Fruit fly (Drosophila melanogaster) whole organism, embryonic: Measurements from ENCODE around the gene Naxd.

Experiments used
- Bgb ChIP-seq: fragments of 200-800 bp; sonication (Bioruptor generic); IDR thresholded peaks from 2 replicates; pipeline ENCODE4 v1.3.6; 2022; ENCODE audit warnings: missing biosample characterization, missing genetic modification characterization; ENCODE audit not compliant: partially characterized antibody
- CG11456 ChIP-seq: fragments of 200-800 bp; sonication (Bioruptor generic); IDR thresholded peaks from 3 replicates; pipeline ENCODE4 v1.3.6; 2022; ENCODE audit warnings: missing biosample characterization, missing genetic modification characterization
- CG1233 ChIP-seq: fragments of 200-800 bp; sonication (Bioruptor generic); optimal IDR thresholded peaks from 4 replicates; lab custom pipeline; 2018; ENCODE audit warnings: missing biosample characterization, mild to moderate bottlenecking, missing genetic modification characterization
- CG12942 ChIP-seq: fragments of 200-800 bp; sonication (Bioruptor generic); optimal IDR thresholded peaks from 3 replicates; lab custom pipeline; 2016; ENCODE audit warnings: missing biosample characterization, missing genetic modification characterization
- CG14441 ChIP-seq: fragments of 200-800 bp; sonication (Bioruptor generic); IDR thresholded peaks from 2 replicates; pipeline ENCODE4 v1.3.6; 2022; ENCODE audit warnings: missing biosample characterization, missing genetic modification characterization
- CG1647 ChIP-seq: fragments of 200-800 bp; sonication (Bioruptor generic); optimal IDR thresholded peaks from 3 replicates; lab custom pipeline; 2016; ENCODE audit warnings: missing biosample characterization, missing genetic modification characterization
- CG2199 ChIP-seq: fragments of 200-800 bp; sonication (Bioruptor generic); IDR thresholded peaks from 3 replicates; pipeline ENCODE4 v1.3.6; 2022; ENCODE audit warnings: missing biosample characterization, missing genetic modification characterization
- CG2712 ChIP-seq: fragments of 200-800 bp; optimal IDR thresholded peaks from 3 replicates; lab custom pipeline; 2019; ENCODE audit warnings: missing biosample characterization, mild to moderate bottlenecking, missing genetic modification characterization, moderate library complexity
- CG32532 ChIP-seq: fragments of 200-800 bp; sonication (Bioruptor generic); IDR thresholded peaks from 2 replicates; pipeline ENCODE4 v1.3.6; 2022; ENCODE audit warnings: missing biosample characterization, missing genetic modification characterization
- CG32767 ChIP-seq: fragments of 200-800 bp; sonication (Bioruptor generic); IDR thresholded peaks from 2 replicates; pipeline ENCODE4 v1.3.6; 2022; ENCODE audit warnings: missing biosample characterization, missing genetic modification characterization
- CG33557 ChIP-seq: fragments of 200-800 bp; sonication (Bioruptor generic); optimal IDR thresholded peaks from 2 replicates; lab custom pipeline; 2019; ENCODE audit warnings: missing biosample characterization, mild to moderate bottlenecking, missing genetic modification characterization, moderate library complexity
- CG34376 ChIP-seq: fragments of 200-800 bp; sonication (Bioruptor generic); optimal IDR thresholded peaks from 2 replicates; lab custom pipeline; 2018; ENCODE audit warnings: missing biosample characterization, mild to moderate bottlenecking, missing genetic modification characterization
- CG6175 ChIP-seq: fragments of 200-800 bp; sonication (Bioruptor generic); IDR thresholded peaks from 3 replicates; pipeline ENCODE4 v1.3.6; 2022; ENCODE audit warnings: missing biosample characterization, missing genetic modification characterization
- CG6854 ChIP-seq: fragments of 200-800 bp; sonication (Bioruptor generic); optimal IDR thresholded peaks from 3 replicates; lab custom pipeline; 2017; ENCODE audit warnings: missing biosample characterization, mild to moderate bottlenecking, missing genetic modification characterization
- CG8290 ChIP-seq, 3 experiments: fragments of 200-800 bp; sonication (Bioruptor generic); optimal IDR thresholded peaks; 2 replicates each; lab custom pipeline; 2016 to 2019; ENCODE audit warnings: missing biosample characterization in 3 of 3, missing genetic modification characterization in 3 of 3, mild to moderate bottlenecking in 2 of 3, moderate library complexity in 1 of 3
- Dek ChIP-seq: fragments of 200-800 bp; sonication (Bioruptor generic); optimal IDR thresholded peaks from 3 replicates; lab custom pipeline; 2019; ENCODE audit warnings: missing biosample characterization, mild to moderate bottlenecking, missing genetic modification characterization, moderate library complexity
- Dip2 ChIP-seq: fragments of 200-800 bp; sonication (Bioruptor generic); IDR thresholded peaks from 2 replicates; pipeline ENCODE4 v1.3.6; 2022; ENCODE audit warnings: missing biosample characterization, missing genetic modification characterization
- Dip3 ChIP-seq: fragments of 200-800 bp; sonication (Bioruptor generic); optimal IDR thresholded peaks from 3 replicates; lab custom pipeline; 2016; ENCODE audit warnings: missing biosample characterization, missing genetic modification characterization
- Dref ChIP-seq: fragments of 200-800 bp; sonication (Bioruptor generic); IDR thresholded peaks from 2 replicates; pipeline ENCODE4 v1.3.6; 2022; ENCODE audit warnings: missing biosample characterization, missing genetic modification characterization
- Ets97D ChIP-seq: fragments of 200-800 bp; sonication (Bioruptor generic); optimal IDR thresholded peaks from 3 replicates; lab custom pipeline; 2016; ENCODE audit warnings: missing biosample characterization, missing genetic modification characterization
- HmgZ ChIP-seq: fragments of 200-800 bp; sonication (Bioruptor generic); optimal IDR thresholded peaks from 2 replicates; lab custom pipeline; 2018; ENCODE audit warnings: missing biosample characterization, mild to moderate bottlenecking, missing genetic modification characterization
- Lpt ChIP-seq: fragments of >200 bp; optimal IDR thresholded peaks from 2 replicates; lab custom pipeline; 2018; ENCODE audit warnings: missing biosample characterization, missing genetic modification characterization
- MBD-R2 ChIP-seq: fragments of 200-800 bp; sonication (Bioruptor generic); IDR thresholded peaks from 2 replicates; pipeline ENCODE4 v1.3.6; 2022; ENCODE audit warnings: missing biosample characterization, missing genetic modification characterization
- MESR4 ChIP-seq: fragments of 200-800 bp; sonication (Bioruptor generic); optimal IDR thresholded peaks from 2 replicates; lab custom pipeline; 2018; ENCODE audit warnings: missing biosample characterization, mild to moderate bottlenecking, missing genetic modification characterization, moderate library complexity
- Neu2 ChIP-seq: fragments of 200-800 bp; sonication (Bioruptor generic); optimal IDR thresholded peaks from 3 replicates; lab custom pipeline; 2016; ENCODE audit warnings: missing biosample characterization, missing genetic modification characterization, borderline replicate concordance
- Sin3A ChIP-seq: fragments of >200 bp; optimal IDR thresholded peaks from 2 replicates; lab custom pipeline; 2018
- ab ChIP-seq: fragments of 200-800 bp; sonication (Bioruptor generic); optimal IDR thresholded peaks from 2 replicates; lab custom pipeline; 2016; ENCODE audit warnings: missing biosample characterization, missing genetic modification characterization
- amos ChIP-seq: fragments of 200-800 bp; sonication (Bioruptor generic); IDR thresholded peaks from 2 replicates; pipeline ENCODE4 v1.3.6; 2022; ENCODE audit warnings: missing biosample characterization, missing genetic modification characterization; ENCODE audit not compliant: partially characterized antibody
- bigmax ChIP-seq: fragments of 200-800 bp; sonication (Bioruptor generic); optimal IDR thresholded peaks from 2 replicates; lab custom pipeline; 2018; ENCODE audit warnings: missing biosample characterization, mild to moderate bottlenecking, missing genetic modification characterization
- br ChIP-seq: fragments of >200 bp; optimal IDR thresholded peaks from 2 replicates; lab custom pipeline; 2017
- chinmo ChIP-seq: fragments of 200-800 bp; sonication (Bioruptor generic); IDR thresholded peaks from 4 replicates; pipeline ENCODE4 v1.3.6; 2022; ENCODE audit warnings: missing biosample characterization, missing genetic modification characterization; ENCODE audit not compliant: partially characterized antibody
- cwo ChIP-seq: fragments of 200-800 bp; sonication (Bioruptor generic); optimal IDR thresholded peaks from 3 replicates; lab custom pipeline; 2017; ENCODE audit warnings: missing biosample characterization, missing genetic modification characterization, mild to moderate bottlenecking, moderate library complexity, missing genetic modification reagents
- da ChIP-seq: fragments of 200-800 bp; sonication (Bioruptor generic); optimal IDR thresholded peaks from 2 replicates; lab custom pipeline; 2016; ENCODE audit warnings: missing biosample characterization, missing genetic modification characterization
- dysf ChIP-seq: fragments of 200-800 bp; sonication (Bioruptor generic); IDR thresholded peaks from 3 replicates; pipeline ENCODE4 v1.3.6; 2022; ENCODE audit warnings: missing biosample characterization, missing genetic modification characterization
- ftz-f1 ChIP-seq: fragments of 200-800 bp; sonication (Bioruptor generic); optimal IDR thresholded peaks from 2 replicates; lab custom pipeline; 2016; ENCODE audit warnings: missing biosample characterization, missing genetic modification characterization
- grau ChIP-seq: fragments of 200-800 bp; optimal IDR thresholded peaks from 3 replicates; lab custom pipeline; 2019; ENCODE audit warnings: missing biosample characterization, mild to moderate bottlenecking, missing genetic modification characterization, moderate library complexity
- insv ChIP-seq, 2 experiments: fragments of 200-800 bp; sonication (Bioruptor generic); optimal IDR thresholded peaks; 3 replicates each; lab custom pipeline; 2016 to 2018; ENCODE audit warnings: missing biosample characterization in 2 of 2, missing genetic modification characterization in 2 of 2
- jumu ChIP-seq: fragments of 200-800 bp; sonication (Bioruptor generic); optimal IDR thresholded peaks from 3 replicates; lab custom pipeline; 2016; ENCODE audit warnings: missing biosample characterization, missing genetic modification characterization
- kay ChIP-seq: fragments of 200-800 bp; sonication (Bioruptor generic); optimal IDR thresholded peaks from 2 replicates; lab custom pipeline; 2016; ENCODE audit warnings: missing biosample characterization, missing genetic modification characterization
- lmd ChIP-seq: fragments of 200-800 bp; sonication (Bioruptor generic); IDR thresholded peaks from 2 replicates; pipeline ENCODE4 v1.3.6; 2022; ENCODE audit warnings: missing biosample characterization, missing genetic modification characterization
- lov ChIP-seq, 2 experiments: fragments of 200-800 bp in 1 of 2; fragments of >200 bp in 1 of 2; sonication (Bioruptor generic) in 1 of 2; IDR thresholded peaks in 1 of 2; optimal IDR thresholded peaks in 1 of 2; 2 replicates in 1 of 2; 3 replicates in 1 of 2; pipeline versions ENCODE4 v1.3.6 to Lab custom; 2017 to 2022; ENCODE audit warnings: missing biosample characterization in 1 of 2, missing genetic modification characterization in 1 of 2
- nmo ChIP-seq: fragments of 200-800 bp; sonication (Bioruptor generic); optimal IDR thresholded peaks from 2 replicates; lab custom pipeline; 2018; ENCODE audit warnings: missing biosample characterization, mild to moderate bottlenecking, missing genetic modification characterization, moderate library complexity
- phol ChIP-seq: fragments of 200-800 bp; sonication (Bioruptor generic); optimal IDR thresholded peaks from 3 replicates; lab custom pipeline; 2018; ENCODE audit warnings: missing biosample characterization, mild to moderate bottlenecking, missing genetic modification characterization, moderate library complexity
- prd ChIP-seq, 3 experiments: fragments of >200 bp in 2 of 3; fragments of 200-800 bp in 1 of 3; sonication (Bioruptor generic) in 1 of 3; optimal IDR thresholded peaks in 2 of 3; IDR thresholded peaks in 1 of 3; 2 replicates in 2 of 3; 3 replicates in 1 of 3; pipeline versions ENCODE4 v1.3.6 to Lab custom; 2017 to 2022; ENCODE audit warnings: missing biosample characterization in 1 of 3, missing genetic modification characterization in 1 of 3
- sc ChIP-seq, 3 experiments: fragments of >200 bp in 2 of 3; fragments of 200-800 bp in 1 of 3; sonication (Bioruptor generic) in 1 of 3; optimal IDR thresholded peaks; 2 replicates in 2 of 3; 3 replicates in 1 of 3; lab custom pipeline; 2017; ENCODE audit warnings: mild to moderate bottlenecking in 1 of 3, missing biosample characterization in 1 of 3, missing genetic modification characterization in 1 of 3, missing genetic modification reagents in 1 of 3
- seq ChIP-seq: fragments of 200-800 bp; sonication (Bioruptor generic); IDR thresholded peaks from 2 replicates; pipeline ENCODE4 v1.3.6; 2022; ENCODE audit warnings: missing biosample characterization, missing genetic modification characterization
- slbo ChIP-seq: fragments of 200-800 bp; sonication (Bioruptor generic); IDR thresholded peaks from 2 replicates; pipeline ENCODE4 v1.3.6; 2022; ENCODE audit warnings: missing biosample characterization, missing genetic modification characterization
- tin ChIP-seq: fragments of 200-800 bp; sonication (Bioruptor generic); optimal IDR thresholded peaks from 3 replicates; lab custom pipeline; 2016; ENCODE audit warnings: missing biosample characterization, missing genetic modification characterization

The Naxd gene

dm6 chr3L:19140084-19141011 lies 42.8 kb upstream of the Naxd start (continued):
- TF ChIP-seq amos (peak; percentile 53), MBD-R2 (GFP tag; lab: Robert Waterston, UW) (0 out of 2 replicates have a peak, but pooled peaks have one; percentile 11), CG14441 (no peak), phol (tag; lab: Kevin White, UChicago) (peak; percentile 40), Lpt (GFP tag; lab: Kevin White, UChicago) (no peak), CG8290 (GFP tag; optimal IDR thresholded peaks at IDR 0.05; lab: Kevin White, UChicago) (peak; percentile 85), CG8290 (tag; optimal IDR thresholded peaks at IDR 0.05; lab: Kevin White, UChicago) (peak; percentile 9 to 89), CG6175 (GFP tag; lab: Robert Waterston, UW) (no peak), nmo (peak; percentile 44), CG2712 (tag; lab: Kevin White, UChicago) (peak; percentile 17), grau (tag; lab: Kevin White, UChicago) (peak; percentile 24), Dref (GFP tag; lab: Robert Waterston, UW) (no peak), chinmo (GFP tag; lab: Robert Waterston, UW) (no peak), Neu2 (GFP tag; lab: Kevin White, UChicago) (no peak), seq (no peak), CG32532 (GFP tag; lab: Robert Waterston, UW) (no peak), Dip2 (GFP tag; lab: Robert Waterston, UW) (no peak; the same call in 1 of the 2 replicates), HmgZ (tag; lab: Kevin White, UChicago) (peak; percentile 69), Dek (tag; lab: Kevin White, UChicago) (peak; percentile 35), da (no peak), CG1647 (GFP tag; lab: Kevin White, UChicago) (no peak), Bgb (GFP tag; lab: Robert Waterston, UW) (peak; percentile 37; the same call in 1 of the 2 replicates), CG6854 (GFP tag; lab: Kevin White, UChicago) (no peak), cwo (GFP tag; lab: Kevin White, UChicago) (no peak), CG2199 (GFP tag; lab: Robert Waterston, UW) (peak; percentile 96), insv (GFP tag; optimal IDR thresholded peaks at IDR 0.05; lab: Kevin White, UChicago) (peak in 1 of 2 experiments; percentile 59), CG32767 (no peak), slbo (GFP tag; lab: Robert Waterston, UW) (peak; percentile 29; the same call in 1 of the 2 replicates), CG12942 (no peak), jumu (GFP tag; lab: Kevin White, UChicago) (peak; percentile 0), CG33557 (GFP tag; lab: Kevin White, UChicago) (no peak), dysf (no peak), CG11456 (GFP tag; lab: Robert Waterston, UW) (no peak), br (lab: Kevin White, UChicago) (no peak), lov (optimal IDR thresholded peaks at IDR 0.05; lab: Kevin White, UChicago) (no peak), lov (GFP tag; IDR thresholded peaks at IDR 0.05; lab: Robert Waterston, UW) (no peak), CG34376 (GFP tag; lab: Kevin White, UChicago) (no peak), Ets97D (GFP tag; lab: Kevin White, UChicago) (peak; percentile 69), MESR4 (GFP tag; lab: Kevin White, UChicago) (no peak), bigmax (GFP tag; lab: Kevin White, UChicago) (no peak), ab (GFP tag; lab: Kevin White, UChicago) (no peak), prd (optimal IDR thresholded peaks at IDR 0.05; lab: Kevin White, UChicago) (no peak), prd (GFP tag; IDR thresholded peaks at IDR 0.05; lab: Robert Waterston, UW) (no peak), tin (GFP tag; lab: Kevin White, UChicago) (no peak), Dip3 (GFP tag; lab: Kevin White, UChicago) (peak; percentile 22), CG1233 (GFP tag; lab: Kevin White, UChicago) (no peak), sc (optimal IDR thresholded peaks at IDR 0.05; lab: Kevin White, UChicago) (no peak), sc (GFP tag; optimal IDR thresholded peaks at IDR 0.05; lab: Kevin White, UChicago) (no peak), kay (GFP tag; lab: Kevin White, UChicago) (no peak), ftz-f1 (GFP tag; lab: Kevin White, UChicago) (no peak), Sin3A (lab: Kevin White, UChicago) (no peak), lmd (GFP tag; lab: Robert Waterston, UW) (no peak)
